Worm (Caenorhabditis elegans): ENCODE data around the gene pals-37.
A peak's percentile ranks its signal among the peaks of the same experiment; 100 is the strongest.

Gene pals-37

DNA sequence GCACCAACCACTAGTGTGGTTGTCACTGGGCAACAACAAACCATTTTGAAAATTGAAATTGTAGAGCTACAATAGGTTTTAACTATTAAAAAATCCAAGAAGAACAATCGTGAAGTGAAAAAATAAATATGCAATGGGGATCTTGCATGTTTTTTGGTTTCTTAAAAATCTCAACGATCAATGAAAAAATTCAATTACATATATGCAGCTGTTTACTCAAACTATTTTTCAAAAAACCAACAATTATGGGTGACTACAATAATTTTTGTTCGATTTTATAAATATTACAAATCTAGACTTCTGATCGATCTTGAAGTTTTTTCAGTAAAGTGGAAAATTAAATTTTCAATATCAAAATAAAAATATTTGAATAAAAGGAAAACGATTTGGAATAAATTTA lies 32.8 kb downstream of the pals-37 start, which contains the start of gene cdr-4:
cdr-4 (minus strand) TSS at position 101 of the 400 bp plus-strand sequence.
- TF ChIP-seq pha-4 (tag; optimal IDR thresholded peaks at IDR 0.05) (no peak), lin-32 (GFP tag; optimal IDR thresholded peaks at IDR 0.05) (no peak)

ce11 chrV:12406514-12406913 lies 34.8 kb downstream of the pals-37 start:
- TF ChIP-seq sptf-1 (tag; optimal IDR thresholded peaks at IDR 0.05) (peak; percentile 11), nhr-2 (tag; optimal IDR thresholded peaks at IDR 0.05) (no peak)

- no peak for TF ChIP-seq cnd-1 (tag; optimal IDR thresholded peaks at IDR 0.05)
- no peak for TF ChIP-seq hlh-1 (tag; optimal IDR thresholded peaks at IDR 0.05)
- no peak for TF ChIP-seq elt-1 (tag; optimal IDR thresholded peaks at IDR 0.05; ENCODE audit: borderline replicate concordance, insufficient read depth)
- TF ChIP-seq lin-32 (GFP tag; optimal IDR thresholded peaks at IDR 0.05), result no peak
- TF ChIP-seq ceh-83 (GFP tag; optimal IDR thresholded peaks at IDR 0.05), result no peak
- TF ChIP-seq nhr-28 (tag; optimal IDR thresholded peaks at IDR 0.05), result no peak
- TF ChIP-seq nhr-12 (tag; optimal IDR thresholded peaks at IDR 0.05), result no peak
- TF ChIP-seq lsy-2 (tag; optimal IDR thresholded peaks at IDR 0.05), result no peak
- TF ChIP-seq mls-2 (tag; optimal IDR thresholded peaks at IDR 0.05), result no peak
- TF ChIP-seq lin-13 (tag; optimal IDR thresholded peaks at IDR 0.05), result no peak
Measured at ce11 chrV:12405929-12406328, 35.4 kb downstream of the pals-37 start, which contains the start of gene K01D12.10. Gene K01D12.10, plus strand, starts transcription at chrV:12406229.

ce11 chrV:12404544-12404943 lies 36.8 kb downstream of the pals-37 start, which contains the start of gene K01D12.9:
Gene K01D12.9, minus strand, starts transcription at chrV:12404644.
- TF ChIP-seq zip-8 (tag; optimal IDR thresholded peaks at IDR 0.05) (no peak), nhr-2 (tag; optimal IDR thresholded peaks at IDR 0.05) (no peak), sptf-1 (tag; optimal IDR thresholded peaks at IDR 0.05) (no peak), hlh-1 (tag; optimal IDR thresholded peaks at IDR 0.05) (no peak), snpc-4 (tag; optimal IDR thresholded peaks at IDR 0.05) (no peak), nhr-76 (tag; optimal IDR thresholded peaks at IDR 0.05) (no peak), ces-1 (GFP tag; optimal IDR thresholded peaks at IDR 0.05) (no peak), unc-39 (tag; optimal IDR thresholded peaks at IDR 0.05) (no peak), sem-2 (GFP tag; optimal IDR thresholded peaks at IDR 0.05) (no peak), mab-5 (tag; optimal IDR thresholded peaks at IDR 0.05) (no peak), bed-3 (GFP tag; optimal IDR thresholded peaks at IDR 0.05) (no peak), pha-4 (tag; optimal IDR thresholded peaks at IDR 0.05) (no peak), flh-1 (GFP tag; optimal IDR thresholded peaks at IDR 0.05) (no peak), drap-1 (GFP tag; optimal IDR thresholded peaks at IDR 0.05) (no peak), ztf-11 (tag; optimal IDR thresholded peaks at IDR 0.05) (no peak), elt-1 (tag; optimal IDR thresholded peaks at IDR 0.05; ENCODE audit: borderline replicate concordance, insufficient read depth) (no peak), ham-2 (GFP tag; optimal IDR thresholded peaks at IDR 0.05) (no peak), ceh-43 (GFP tag; optimal IDR thresholded peaks at IDR 0.05) (no peak), M03D4.4 (tag; optimal IDR thresholded peaks at IDR 0.05) (no peak)

DNA sequence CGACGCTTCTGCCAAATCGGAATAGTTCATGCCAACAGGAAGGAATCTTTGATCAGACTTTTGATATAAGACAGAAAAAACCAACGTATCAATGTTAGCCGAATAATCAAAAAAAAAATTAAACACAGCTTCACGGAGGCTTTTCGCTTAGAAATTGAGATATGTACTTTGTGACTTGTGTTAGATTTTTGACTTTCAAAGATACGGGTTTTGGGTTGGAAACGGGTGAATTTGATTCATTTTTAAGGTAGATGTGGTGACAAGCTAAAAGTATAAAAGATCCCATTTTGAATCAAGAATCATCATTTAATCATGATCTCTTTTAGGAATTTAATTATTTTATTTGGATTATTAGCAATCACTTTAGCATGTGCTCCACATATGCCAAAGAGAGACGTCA lies 39.0 kb downstream of the pals-37 start, which contains the start of gene K01D12.8:
K01D12.8 (plus strand) TSS at position 301 of the 400 bp plus-strand sequence.
- TF ChIP-seq ham-2 (GFP tag; optimal IDR thresholded peaks at IDR 0.05) (no peak), mls-2 (tag; optimal IDR thresholded peaks at IDR 0.05) (no peak), M03D4.4 (tag; optimal IDR thresholded peaks at IDR 0.05) (no peak), hlh-1 (tag; optimal IDR thresholded peaks at IDR 0.05) (no peak), nhr-2 (tag; optimal IDR thresholded peaks at IDR 0.05) (no peak), sptf-1 (tag; optimal IDR thresholded peaks at IDR 0.05) (no peak), flh-1 (GFP tag; optimal IDR thresholded peaks at IDR 0.05) (no peak), mep-1 (tag; optimal IDR thresholded peaks at IDR 0.05) (no peak), blmp-1 (tag; optimal IDR thresholded peaks at IDR 0.05) (no peak)

ce11 chrV:12401383-12401782 lies 39.9 kb downstream of the pals-37 start, which contains the start of gene K01D12.7:
Gene K01D12.7, minus strand, starts transcription at chrV:12401483.
- TF ChIP-seq ztf-11 (tag; optimal IDR thresholded peaks at IDR 0.05) (no peak), mab-5 (tag; optimal IDR thresholded peaks at IDR 0.05) (no peak), blmp-1 (tag; optimal IDR thresholded peaks at IDR 0.05) (no peak), sem-2 (GFP tag; optimal IDR thresholded peaks at IDR 0.05) (no peak), tbx-8 (GFP tag; optimal IDR thresholded peaks at IDR 0.05) (no peak), pha-4 (tag; optimal IDR thresholded peaks at IDR 0.05) (no peak), bed-3 (GFP tag; optimal IDR thresholded peaks at IDR 0.05) (no peak), ces-1 (GFP tag; optimal IDR thresholded peaks at IDR 0.05) (no peak), nhr-12 (tag; optimal IDR thresholded peaks at IDR 0.05) (no peak), lin-32 (GFP tag; optimal IDR thresholded peaks at IDR 0.05) (no peak)

All from whole organism, mixed stage, embryonic.